Fruit fly (Drosophila melanogaster): ENCODE data around the gene CD98hc.

CD98hc gene

dm6 chr3R:8027203-8027688 is 49.0 kb upstream of the CD98hc start (continued):
- no peak for TF ChIP-seq hth (optimal IDR thresholded peaks at IDR 0.05)
- no peak; the same call in 2 of the 3 replicates for TF ChIP-seq CG6175 (GFP tag; IDR thresholded peaks at IDR 0.05)
- no peak for TF ChIP-seq bbx (GFP tag; IDR thresholded peaks at IDR 0.05; ENCODE audit: partially characterized antibody)
- TF ChIP-seq CG9876 (GFP tag; optimal IDR thresholded peaks at IDR 0.05) = peak; percentile 14
- peak; percentile 96 for TF ChIP-seq gem (tag; optimal IDR thresholded peaks at IDR 0.05)
- TF ChIP-seq CG7271 (tag; optimal IDR thresholded peaks at IDR 0.05) = no peak
- no peak for TF ChIP-seq Hey (tag; optimal IDR thresholded peaks at IDR 0.05)
- no peak for TF ChIP-seq Rx (GFP tag; IDR thresholded peaks at IDR 0.05)
- peak; percentile 61 for TF ChIP-seq Max (GFP tag; optimal IDR thresholded peaks at IDR 0.05)
- no peak; the same call in 1 of the 2 replicates for TF ChIP-seq Ravus (GFP tag; IDR thresholded peaks at IDR 0.05)
- TF ChIP-seq CG4707 (GFP tag; optimal IDR thresholded peaks at IDR 0.05) = no peak
- TF ChIP-seq CG2712 (tag; optimal IDR thresholded peaks at IDR 0.05) = peak; percentile 90
- peak in 1 of 2 experiments; percentile 88 for TF ChIP-seq Eip74EF (GFP tag; optimal IDR thresholded peaks at IDR 0.05)
- TF ChIP-seq Lhr (GFP tag; optimal IDR thresholded peaks at IDR 0.05) = peak; percentile 13
- peak; percentile 49; the same call in 2 of the 3 replicates for TF ChIP-seq ase (GFP tag; IDR thresholded peaks at IDR 0.05)
- no peak for TF ChIP-seq Antp (GFP tag; optimal IDR thresholded peaks at IDR 0.05)
- no peak for TF ChIP-seq ash1 (GFP tag; optimal IDR thresholded peaks at IDR 0.05)
- TF ChIP-seq Opbp (GFP tag; IDR thresholded peaks at IDR 0.05; ENCODE audit: partially characterized antibody) = no peak
- TF ChIP-seq gce (GFP tag; IDR thresholded peaks at IDR 0.05) = 0 out of 3 replicates have a peak, but pooled peaks have one; percentile 39
- no peak for TF ChIP-seq CG8290 (GFP tag; optimal IDR thresholded peaks at IDR 0.05)
- no peak for TF ChIP-seq CG8290 (tag; optimal IDR thresholded peaks at IDR 0.05)
- peak; percentile 69 for TF ChIP-seq ewg (GFP tag; optimal IDR thresholded peaks at IDR 0.05)
- peak; percentile 74 for TF ChIP-seq CG6813 (GFP tag; optimal IDR thresholded peaks at IDR 0.05)
- peak; percentile 25 for TF ChIP-seq CG10654 (GFP tag; optimal IDR thresholded peaks at IDR 0.05)
- peak; percentile 51; the same call in 1 of the 2 replicates for TF ChIP-seq bowl (GFP tag; IDR thresholded peaks at IDR 0.05)
- TF ChIP-seq CG32767 (GFP tag; IDR thresholded peaks at IDR 0.05) = peak; percentile 82
- peak; percentile 29 for TF ChIP-seq slou (GFP tag; optimal IDR thresholded peaks at IDR 0.05)
- peak; percentile 95 for TF ChIP-seq PHDP (tag; optimal IDR thresholded peaks at IDR 0.05)
- peak; percentile 90 for TF ChIP-seq CG13775 (GFP tag; optimal IDR thresholded peaks at IDR 0.05)
- TF ChIP-seq CG1832 (GFP tag; optimal IDR thresholded peaks at IDR 0.05) = no peak
- TF ChIP-seq E2f1 (GFP tag; IDR thresholded peaks at IDR 0.05) = peak; percentile 69
- TF ChIP-seq crol (GFP tag; IDR thresholded peaks at IDR 0.05) = no peak
- peak; percentile 86 for TF ChIP-seq Xbp1 (GFP tag; optimal IDR thresholded peaks at IDR 0.05)
- TF ChIP-seq CG4820 (GFP tag; optimal IDR thresholded peaks at IDR 0.05) = no peak
- TF ChIP-seq Dbx (GFP tag; IDR thresholded peaks at IDR 0.05) = 0 out of 3 replicates have a peak, but pooled peaks have one; percentile 14
- TF ChIP-seq bigmax (GFP tag; optimal IDR thresholded peaks at IDR 0.05) = no peak
- TF ChIP-seq CG6654 (GFP tag; optimal IDR thresholded peaks at IDR 0.05) = peak; percentile 45
- peak; percentile 74 for TF ChIP-seq scrt (GFP tag; optimal IDR thresholded peaks at IDR 0.05)
- peak; percentile 91 for TF ChIP-seq CG18599 (GFP tag; optimal IDR thresholded peaks at IDR 0.05)
- no peak for TF ChIP-seq Hr39 (optimal IDR thresholded peaks at IDR 0.05)
- peak; percentile 91 for TF ChIP-seq grau (tag; optimal IDR thresholded peaks at IDR 0.05)
- peak; percentile 39; the same call in 1 of the 3 replicates for TF ChIP-seq CG6791 (GFP tag; IDR thresholded peaks at IDR 0.05; ENCODE audit: partially characterized antibody)
- TF ChIP-seq az2 (GFP tag; optimal IDR thresholded peaks at IDR 0.05) = peak; percentile 87
- no peak for TF ChIP-seq CG12071 (GFP tag; optimal IDR thresholded peaks at IDR 0.05)
- TF ChIP-seq CG7963 (GFP tag; IDR thresholded peaks at IDR 0.05; ENCODE audit: partially characterized antibody) = no peak
- TF ChIP-seq CG10543 (GFP tag; optimal IDR thresholded peaks at IDR 0.05) = peak; percentile 84
- TF ChIP-seq BEAF-32 (GFP tag; optimal IDR thresholded peaks at IDR 0.05) = no peak
- no peak for TF ChIP-seq CG16779 (GFP tag; IDR thresholded peaks at IDR 0.05)
- no peak for TF ChIP-seq sima (GFP tag; optimal IDR thresholded peaks at IDR 0.05)
- peak; percentile 96 for TF ChIP-seq CG13424 (tag; optimal IDR thresholded peaks at IDR 0.05)
